Worm (Caenorhabditis elegans) whole organism, L4 larva: Measurements from ENCODE around the gene txt-2.

ENCODE experiments used
- aha-1 ChIP-seq: fragments of 150-350 bp; peaks from one replicate; lab custom pipeline; 2014; ENCODE audit warnings: missing biosample characterization, missing genetic modification characterization
- aly-2 ChIP-seq: sonication (generic microtip); optimal IDR thresholded peaks from 2 replicates; lab custom pipeline; 2018; ENCODE audit warnings: missing biosample characterization, missing genetic modification characterization
- ces-1 ChIP-seq: fragments of 150-350 bp; sonication (generic microtip); optimal IDR thresholded peaks from 4 replicates; lab custom pipeline; 2014; ENCODE audit warnings: missing biosample characterization, missing genetic modification reagents, missing genetic modification characterization
- cey-2 ChIP-seq: sonication (generic microtip); optimal IDR thresholded peaks from 3 replicates; lab custom pipeline; 2017; ENCODE audit warnings: missing genetic modification characterization, mild to moderate bottlenecking, missing compliant biosample characterization, antibody characterized with exemption, borderline replicate concordance; ENCODE audit not compliant: insufficient read depth
- lin-38 ChIP-seq: fragments of 200-800 bp; sonication (Bioruptor generic); IDR thresholded peaks from 2 replicates; pipeline ENCODE4 v1.3.6; 2022; ENCODE audit warnings: missing genetic modification reagents, missing genetic modification characterization, missing compliant biosample characterization
- nhr-10 ChIP-seq: fragments of 150-350 bp; optimal IDR thresholded peaks from 2 replicates; lab custom pipeline; 2014; ENCODE audit warnings: missing biosample characterization, missing genetic modification characterization
- skn-1 ChIP-seq: fragments of 150-350 bp; optimal IDR thresholded peaks from 2 replicates; lab custom pipeline; 2014; ENCODE audit warnings: missing biosample characterization, missing genetic modification characterization
- unc-39 ChIP-seq: sonication (generic microtip); optimal IDR thresholded peaks from 2 replicates; lab custom pipeline; 2017; ENCODE audit warnings: missing biosample characterization, missing genetic modification characterization

DNA sequence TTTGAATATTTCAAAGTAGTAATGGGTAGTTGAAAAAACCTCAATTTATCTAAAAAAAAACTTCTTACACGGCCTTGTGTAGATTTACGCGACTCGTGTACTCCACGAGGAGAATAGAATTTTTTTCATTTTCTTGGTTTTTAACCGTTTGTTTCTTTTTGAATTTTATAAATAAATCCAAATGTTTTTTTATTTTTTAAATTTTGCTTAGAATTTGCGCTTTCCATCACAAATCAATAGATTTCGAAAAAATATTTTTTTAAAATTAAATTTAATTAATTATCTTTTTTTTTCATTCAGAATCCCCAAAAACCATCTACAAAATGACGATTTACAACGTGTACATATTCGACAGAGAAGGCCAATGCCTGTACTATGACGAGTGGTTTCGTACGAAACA lies 39.0 kb downstream of the txt-2 start, which contains the start of gene trpp-1:
- TF ChIP-seq aly-2 (no peak), ces-1 (GFP tag; lab: Kevin White, UChicago) (no peak), lin-38 (no peak), skn-1 (no peak), aha-1 (tag; lab: Kevin White, UChicago) (peak; percentile 15), nhr-10 (tag; lab: Kevin White, UChicago) (no peak), unc-39 (tag; lab: Kevin White, UChicago) (no peak), cey-2 (no peak)
